Comparison of ENCODE assay signal across 1 fruit fly cellular context in genomic region chr2L:1648677-1649078, dm6.
TF ChIP-seq lines count a peak whose summit lies in the region.

No protein-coding gene starts in this region.

TF ChIP-seq in whole organism, embryonic, 481 proteins besides CTCF, POLR2A, EP300 and RAD21 (continued from another document and continues in another):
- TF ChIP-seq Atf6 (GFP tag; IDR thresholded peaks at IDR 0.05; lab: Robert Waterston, UW) (peak; percentile 55), jumu (GFP tag; optimal IDR thresholded peaks at IDR 0.05; lab: Kevin White, UChicago) (peak; percentile 38), ro (GFP tag; IDR thresholded peaks at IDR 0.05; lab: Robert Waterston, UW) (no peak), Ada2b (GFP tag; IDR thresholded peaks at IDR 0.05; lab: Robert Waterston, UW) (peak; percentile 47; the same call in 1 of the 2 replicates), toy (GFP tag; IDR thresholded peaks at IDR 0.05; lab: Robert Waterston, UW) (no peak), Sin3A (optimal IDR thresholded peaks at IDR 0.05; lab: Kevin White, UChicago) (no peak), da (GFP tag; optimal IDR thresholded peaks at IDR 0.05; lab: Kevin White, UChicago) (peak; percentile 55), CG9932 (GFP tag; IDR thresholded peaks at IDR 0.05; lab: Robert Waterston, UW) (no peak), CG8478 (optimal IDR thresholded peaks at IDR 0.05; lab: Kevin White, UChicago) (peak; percentile 95), her (GFP tag; optimal IDR thresholded peaks at IDR 0.05; lab: Kevin White, UChicago) (peak; percentile 64), CG12769 (tag; optimal IDR thresholded peaks at IDR 0.05; lab: Kevin White, UChicago) (peak; percentile 84), vnd (GFP tag; IDR thresholded peaks at IDR 0.05; lab: Robert Waterston, UW; ENCODE audit: partially characterized antibody) (no peak), CG6272 (GFP tag; IDR thresholded peaks at IDR 0.05; lab: Robert Waterston, UW) (no peak), ATbp (GFP tag; optimal IDR thresholded peaks at IDR 0.05; lab: Kevin White, UChicago) (peak; percentile 99), CG4854 (GFP tag; optimal IDR thresholded peaks at IDR 0.05; lab: Kevin White, UChicago) (peak; percentile 80), mam (GFP tag; optimal IDR thresholded peaks at IDR 0.05; lab: Kevin White, UChicago) (peak; percentile 17), maf-S (GFP tag; optimal IDR thresholded peaks at IDR 0.05; lab: Kevin White, UChicago) (peak; percentile 86), kah (GFP tag; optimal IDR thresholded peaks at IDR 0.05; lab: Kevin White, UChicago) (peak; percentile 78), CG10366 (GFP tag; IDR thresholded peaks at IDR 0.05; lab: Robert Waterston, UW) (peak; percentile 54), CG13123 (GFP tag; optimal IDR thresholded peaks at IDR 0.05; lab: Kevin White, UChicago) (peak; percentile 84), nau (GFP tag; optimal IDR thresholded peaks at IDR 0.05; lab: Kevin White, UChicago) (peak; percentile 97), CG2202 (tag; optimal IDR thresholded peaks at IDR 0.05; lab: Kevin White, UChicago) (peak; percentile 84), zfh1 (GFP tag; IDR thresholded peaks at IDR 0.05; lab: Robert Waterston, UW) (peak; percentile 76), Dbx (GFP tag; IDR thresholded peaks at IDR 0.05; lab: Robert Waterston, UW) (no peak), wor (GFP tag; IDR thresholded peaks at IDR 0.05; lab: Robert Waterston, UW) (peak; percentile 30), fd3F (GFP tag; optimal IDR thresholded peaks at IDR 0.05; lab: Kevin White, UChicago) (peak; percentile 74), CG15514 (GFP tag; optimal IDR thresholded peaks at IDR 0.05; lab: Kevin White, UChicago) (peak; percentile 61), salm (tag; optimal IDR thresholded peaks at IDR 0.05; lab: Kevin White, UChicago) (peak; percentile 87), gt (GFP tag; IDR thresholded peaks at IDR 0.05; lab: Robert Waterston, UW) (no peak), dmrt99B (tag; optimal IDR thresholded peaks at IDR 0.05; lab: Kevin White, UChicago) (peak; percentile 84), Ravus (GFP tag; IDR thresholded peaks at IDR 0.05; lab: Robert Waterston, UW) (no peak; the same call in 1 of the 2 replicates), unc-4 (GFP tag; IDR thresholded peaks at IDR 0.05; lab: Robert Waterston, UW; ENCODE audit: partially characterized antibody) (no peak), CG15696 (tag; optimal IDR thresholded peaks at IDR 0.05; lab: Kevin White, UChicago) (peak; percentile 74), insv (GFP tag; optimal IDR thresholded peaks at IDR 0.05; lab: Kevin White, UChicago) (no peak), Dref (GFP tag; IDR thresholded peaks at IDR 0.05; lab: Robert Waterston, UW) (no peak), repo (GFP tag; optimal IDR thresholded peaks at IDR 0.05; lab: Kevin White, UChicago) (peak; percentile 77), zfh2 (GFP tag; optimal IDR thresholded peaks at IDR 0.05; lab: Kevin White, UChicago) (no peak), CG4282 (GFP tag; optimal IDR thresholded peaks at IDR 0.05; lab: Kevin White, UChicago) (peak; percentile 52), CG3847 (GFP tag; IDR thresholded peaks at IDR 0.05; lab: Robert Waterston, UW) (no peak), grau (tag; optimal IDR thresholded peaks at IDR 0.05; lab: Kevin White, UChicago) (peak; percentile 38), ap (GFP tag; IDR thresholded peaks at IDR 0.05; lab: Robert Waterston, UW) (peak; percentile 44; the same call in 1 of the 2 replicates), pzg (GFP tag; optimal IDR thresholded peaks at IDR 0.05; lab: Kevin White, UChicago) (no peak), CG10654 (GFP tag; optimal IDR thresholded peaks at IDR 0.05; lab: Kevin White, UChicago) (peak; percentile 83), sna (GFP tag; IDR thresholded peaks at IDR 0.05; lab: Robert Waterston, UW; ENCODE audit: partially characterized antibody) (no peak), HLHmδ (GFP tag; optimal IDR thresholded peaks at IDR 0.05; lab: Kevin White, UChicago) (peak; percentile 44), CG8765 (GFP tag; IDR thresholded peaks at IDR 0.05; lab: Robert Waterston, UW) (peak; percentile 31; the same call in 1 of the 2 replicates), CHES-1-like (GFP tag; optimal IDR thresholded peaks at IDR 0.05; lab: Kevin White, UChicago) (peak; percentile 84), Sox100B (GFP tag; optimal IDR thresholded peaks at IDR 0.05; lab: Kevin White, UChicago) (peak; percentile 76), Hsf (GFP tag; optimal IDR thresholded peaks at IDR 0.05; lab: Kevin White, UChicago) (peak; percentile 63), CG34422 (GFP tag; IDR thresholded peaks at IDR 0.05; lab: Robert Waterston, UW) (peak; percentile 27; the same call in 1 of the 3 replicates), CG8924 (tag; optimal IDR thresholded peaks at IDR 0.05; lab: Kevin White, UChicago) (peak; percentile 15), CG5180 (GFP tag; optimal IDR thresholded peaks at IDR 0.05; lab: Kevin White, UChicago) (peak; percentile 86), Spps (tag; optimal IDR thresholded peaks at IDR 0.05; lab: Kevin White, UChicago) (peak; percentile 20), Dad (GFP tag; optimal IDR thresholded peaks at IDR 0.05; lab: Kevin White, UChicago) (peak; percentile 57), Meics (GFP tag; optimal IDR thresholded peaks at IDR 0.05; lab: Kevin White, UChicago) (peak; percentile 32), Sry-β (GFP tag; optimal IDR thresholded peaks at IDR 0.05; lab: Kevin White, UChicago) (peak; percentile 65), hkb (optimal IDR thresholded peaks at IDR 0.05; lab: Kevin White, UChicago) (no peak), hkb (GFP tag; IDR thresholded peaks at IDR 0.05; lab: Robert Waterston, UW) (peak; percentile 86), CG17385 (GFP tag; optimal IDR thresholded peaks at IDR 0.05; lab: Kevin White, UChicago) (peak; percentile 54), CG4404 (GFP tag; IDR thresholded peaks at IDR 0.05; lab: Robert Waterston, UW) (no peak), CG10209 (GFP tag; optimal IDR thresholded peaks at IDR 0.05; lab: Kevin White, UChicago) (peak; percentile 89), CG6254 (GFP tag; optimal IDR thresholded peaks at IDR 0.05; lab: Kevin White, UChicago) (peak; percentile 75), CG7839 (tag; optimal IDR thresholded peaks at IDR 0.05; lab: Kevin White, UChicago) (peak; percentile 58), CG7556 (GFP tag; optimal IDR thresholded peaks at IDR 0.05; lab: Kevin White, UChicago) (no peak), CG2712 (tag; optimal IDR thresholded peaks at IDR 0.05; lab: Kevin White, UChicago) (peak; percentile 63), Hr51 (GFP tag; optimal IDR thresholded peaks at IDR 0.05; lab: Kevin White, UChicago) (peak; percentile 45 to 64), CG12942 (GFP tag; optimal IDR thresholded peaks at IDR 0.05; lab: Kevin White, UChicago) (peak; percentile 81), stc (GFP tag; IDR thresholded peaks at IDR 0.05; lab: Robert Waterston, UW) (peak; percentile 86), CG9437 (GFP tag; optimal IDR thresholded peaks at IDR 0.05; lab: Kevin White, UChicago) (no peak), CG6765 (GFP tag; optimal IDR thresholded peaks at IDR 0.05; lab: Kevin White, UChicago) (peak; percentile 76), CG4617 (GFP tag; optimal IDR thresholded peaks at IDR 0.05; lab: Kevin White, UChicago; ENCODE audit: borderline replicate concordance) (peak; percentile 50), Kr (GFP tag; optimal IDR thresholded peaks at IDR 0.05; lab: Kevin White, UChicago) (no peak), fd96Cb (tag; optimal IDR thresholded peaks at IDR 0.05; lab: Kevin White, UChicago) (peak; percentile 80), Hey (tag; optimal IDR thresholded peaks at IDR 0.05; lab: Kevin White, UChicago) (peak; percentile 72), CG9215 (GFP tag; IDR thresholded peaks at IDR 0.05; lab: Robert Waterston, UW) (no peak), CG10267 (tag; optimal IDR thresholded peaks at IDR 0.05; lab: Kevin White, UChicago) (no peak), nerfin-2 (GFP tag; IDR thresholded peaks at IDR 0.05; lab: Robert Waterston, UW; ENCODE audit: partially characterized antibody) (no peak), CG12071 (GFP tag; optimal IDR thresholded peaks at IDR 0.05; lab: Kevin White, UChicago) (peak; percentile 97), kay (GFP tag; optimal IDR thresholded peaks at IDR 0.05; lab: Kevin White, UChicago) (peak; percentile 48), aop (GFP tag; IDR thresholded peaks at IDR 0.05; lab: Robert Waterston, UW) (no peak), wdn (GFP tag; IDR thresholded peaks at IDR 0.05; lab: Robert Waterston, UW) (peak; percentile 57; the same call in 1 of the 2 replicates), h (optimal IDR thresholded peaks at IDR 0.05; lab: Kevin White, UChicago) (no peak), trem (tag; optimal IDR thresholded peaks at IDR 0.05; lab: Kevin White, UChicago) (peak; percentile 50), bsh (GFP tag; optimal IDR thresholded peaks at IDR 0.05; lab: Kevin White, UChicago) (peak in 1 of 2 experiments; percentile 91), CG1832 (GFP tag; optimal IDR thresholded peaks at IDR 0.05; lab: Kevin White, UChicago) (peak; percentile 73), CG2120 (GFP tag; optimal IDR thresholded peaks at IDR 0.05; lab: Kevin White, UChicago) (no peak), CG5953 (GFP tag; IDR thresholded peaks at IDR 0.05; lab: Robert Waterston, UW) (peak; percentile 84), BtbVII (GFP tag; optimal IDR thresholded peaks at IDR 0.05; lab: Kevin White, UChicago) (peak; percentile 71), CG12236 (GFP tag; optimal IDR thresholded peaks at IDR 0.05; lab: Kevin White, UChicago) (peak; percentile 93), al (GFP tag; IDR thresholded peaks at IDR 0.05; lab: Robert Waterston, UW) (no peak), kni (GFP tag; optimal IDR thresholded peaks at IDR 0.05; lab: Kevin White, UChicago) (peak; percentile 91), pho (GFP tag; optimal IDR thresholded peaks at IDR 0.05; lab: Kevin White, UChicago) (no peak), CG17361 (GFP tag; IDR thresholded peaks at IDR 0.05; lab: Robert Waterston, UW) (no peak), Ets97D (GFP tag; optimal IDR thresholded peaks at IDR 0.05; lab: Kevin White, UChicago) (no peak), row (GFP tag; IDR thresholded peaks at IDR 0.05; lab: Robert Waterston, UW) (no peak), CG8944 (GFP tag; optimal IDR thresholded peaks at IDR 0.05; lab: Kevin White, UChicago) (peak; percentile 76), D19B (GFP tag; optimal IDR thresholded peaks at IDR 0.05; lab: Kevin White, UChicago) (no peak), gsb-n (tag; optimal IDR thresholded peaks at IDR 0.05; lab: Kevin White, UChicago) (peak; percentile 89), CG42726 (GFP tag; IDR thresholded peaks at IDR 0.05; lab: Robert Waterston, UW; ENCODE audit: partially characterized antibody) (no peak), gem (tag; optimal IDR thresholded peaks at IDR 0.05; lab: Kevin White, UChicago) (peak; percentile 87), CG17912 (GFP tag; optimal IDR thresholded peaks at IDR 0.05; lab: Kevin White, UChicago) (peak; percentile 95), sima (GFP tag; optimal IDR thresholded peaks at IDR 0.05; lab: Kevin White, UChicago) (peak; percentile 86), CG1792 (GFP tag; optimal IDR thresholded peaks at IDR 0.05; lab: Kevin White, UChicago) (peak; percentile 91), CG10959 (GFP tag; IDR thresholded peaks at IDR 0.05; lab: Robert Waterston, UW) (peak; percentile 34; the same call in 1 of the 2 replicates), CG1024 (GFP tag; IDR thresholded peaks at IDR 0.05; lab: Robert Waterston, UW) (peak; percentile 78; the same call in 1 of the 2 replicates), br (optimal IDR thresholded peaks at IDR 0.05; lab: Kevin White, UChicago) (no peak), Bdp1 (GFP tag; optimal IDR thresholded peaks at IDR 0.05; lab: Kevin White, UChicago) (peak; percentile 73), amos (GFP tag; IDR thresholded peaks at IDR 0.05; lab: Robert Waterston, UW; ENCODE audit: partially characterized antibody) (no peak), CG17829 (tag; optimal IDR thresholded peaks at IDR 0.05; lab: Kevin White, UChicago) (peak; percentile 22), PHDP (tag; optimal IDR thresholded peaks at IDR 0.05; lab: Kevin White, UChicago) (peak; percentile 89), Blimp-1 (GFP tag; optimal IDR thresholded peaks at IDR 0.05; lab: Kevin White, UChicago) (peak; percentile 88), tgo (GFP tag; IDR thresholded peaks at IDR 0.05; lab: Robert Waterston, UW) (peak; percentile 42; the same call in 2 of the 3 replicates), Oaz (GFP tag; IDR thresholded peaks at IDR 0.05; lab: Robert Waterston, UW) (no peak), CG7963 (GFP tag; IDR thresholded peaks at IDR 0.05; lab: Robert Waterston, UW; ENCODE audit: partially characterized antibody) (no peak), CG17359 (tag; optimal IDR thresholded peaks at IDR 0.05; lab: Kevin White, UChicago) (peak; percentile 96), CG6791 (GFP tag; IDR thresholded peaks at IDR 0.05; lab: Robert Waterston, UW; ENCODE audit: partially characterized antibody) (0 out of 3 replicates have a peak, but pooled peaks have one; percentile 16), Scr (GFP tag; IDR thresholded peaks at IDR 0.05; lab: Robert Waterston, UW; ENCODE audit: partially characterized antibody) (no peak), luna (GFP tag; optimal IDR thresholded peaks at IDR 0.05; lab: Kevin White, UChicago) (peak; percentile 54), CG3163 (GFP tag; optimal IDR thresholded peaks at IDR 0.05; lab: Kevin White, UChicago) (peak; percentile 53), CG3995 (GFP tag; optimal IDR thresholded peaks at IDR 0.05; lab: Kevin White, UChicago) (peak; percentile 15), disco-r (GFP tag; optimal IDR thresholded peaks at IDR 0.05; lab: Kevin White, UChicago) (peak; percentile 79), ewg (GFP tag; optimal IDR thresholded peaks at IDR 0.05; lab: Kevin White, UChicago) (peak; percentile 80), unpg (GFP tag; optimal IDR thresholded peaks at IDR 0.05; lab: Kevin White, UChicago) (peak; percentile 88), seq (GFP tag; IDR thresholded peaks at IDR 0.05; lab: Robert Waterston, UW) (peak; percentile 79), Dip2 (GFP tag; IDR thresholded peaks at IDR 0.05; lab: Robert Waterston, UW) (no peak), yki (optimal IDR thresholded peaks at IDR 0.05; lab: Kevin White, UChicago) (no peak), fru (optimal IDR thresholded peaks at IDR 0.05; lab: Kevin White, UChicago) (no peak), Adf1 (GFP tag; IDR thresholded peaks at IDR 0.05; lab: Robert Waterston, UW) (peak; percentile 87), D19A (tag; optimal IDR thresholded peaks at IDR 0.05; lab: Kevin White, UChicago) (peak; percentile 50), slbo (GFP tag; IDR thresholded peaks at IDR 0.05; lab: Robert Waterston, UW) (peak; percentile 37), B-H2 (GFP tag; optimal IDR thresholded peaks at IDR 0.05; lab: Kevin White, UChicago) (no peak), Hr78 (GFP tag; optimal IDR thresholded peaks at IDR 0.05; lab: Kevin White, UChicago) (no peak)
